Worm (Caenorhabditis elegans): ENCODE results near the gene tdc-1.

ce11 chrII:8312012-8312411 is 41.6 kb downstream of the tdc-1 start:
- TF ChIP-seq elt-3 (tag; optimal IDR thresholded peaks at IDR 0.05) (no peak), ZK546.5 (tag; optimal IDR thresholded peaks at IDR 0.05) (no peak), mdl-1 (tag; optimal IDR thresholded peaks at IDR 0.05) (no peak), nhr-77 (tag; optimal IDR thresholded peaks at IDR 0.05) (no peak), dmd-4 (tag; optimal IDR thresholded peaks at IDR 0.05) (no peak), lin-11 (tag; optimal IDR thresholded peaks at IDR 0.05) (no peak), sma-3 (GFP tag; optimal IDR thresholded peaks at IDR 0.05) (no peak)
